Fruit fly (Drosophila melanogaster): ENCODE measurements around the gene CG32533.

CG32533 gene

dm6 chrX:19505334-19506185 is 26.3 kb upstream of the CG32533 start (continued):
- TF ChIP-seq ash1 (GFP tag; optimal IDR thresholded peaks at IDR 0.05): no peak
- TF ChIP-seq hbn (GFP tag; IDR thresholded peaks at IDR 0.05; ENCODE audit: partially characterized antibody): peak; percentile 72
- TF ChIP-seq Dref (GFP tag; IDR thresholded peaks at IDR 0.05): peak; percentile 88
- TF ChIP-seq Sox100B (GFP tag; optimal IDR thresholded peaks at IDR 0.05): no peak
- TF ChIP-seq CG9876 (GFP tag; optimal IDR thresholded peaks at IDR 0.05): no peak
- TF ChIP-seq CG7839 (tag; optimal IDR thresholded peaks at IDR 0.05): no peak
- TF ChIP-seq bowl (GFP tag; IDR thresholded peaks at IDR 0.05): no peak
- peak; percentile 83 for TF ChIP-seq sug (tag; optimal IDR thresholded peaks at IDR 0.05)
- peak; percentile 31 for TF ChIP-seq eyg (GFP tag; optimal IDR thresholded peaks at IDR 0.05)
- TF ChIP-seq CG6654 (GFP tag; optimal IDR thresholded peaks at IDR 0.05): no peak
- no peak for TF ChIP-seq D19A (tag; optimal IDR thresholded peaks at IDR 0.05)
- peak; percentile 32; the same call in 1 of the 2 replicates for TF ChIP-seq onecut (GFP tag; IDR thresholded peaks at IDR 0.05)
- peak; percentile 80 for TF ChIP-seq unc-4 (GFP tag; IDR thresholded peaks at IDR 0.05; ENCODE audit: partially characterized antibody)
- no peak for TF ChIP-seq CG8478 (optimal IDR thresholded peaks at IDR 0.05)
- TF ChIP-seq HLHmδ (GFP tag; optimal IDR thresholded peaks at IDR 0.05): no peak
- TF ChIP-seq CG12236 (GFP tag; optimal IDR thresholded peaks at IDR 0.05): no peak
- no peak for TF ChIP-seq CG2875 (GFP tag; optimal IDR thresholded peaks at IDR 0.05)
- TF ChIP-seq CG10274 (GFP tag; optimal IDR thresholded peaks at IDR 0.05): no peak
- TF ChIP-seq CG3163 (GFP tag; optimal IDR thresholded peaks at IDR 0.05): peak; percentile 13
- TF ChIP-seq NFAT (GFP tag; IDR thresholded peaks at IDR 0.05): peak; percentile 60; the same call in 1 of the 2 replicates
- no peak for TF ChIP-seq CG8765 (GFP tag; IDR thresholded peaks at IDR 0.05)
- TF ChIP-seq CG11247 (GFP tag; IDR thresholded peaks at IDR 0.05): no peak
- peak; percentile 65 for TF ChIP-seq Lhr (GFP tag; optimal IDR thresholded peaks at IDR 0.05)
- no peak for TF ChIP-seq CG12104 (GFP tag; optimal IDR thresholded peaks at IDR 0.05)
- TF ChIP-seq CG17802 (tag; optimal IDR thresholded peaks at IDR 0.05): no peak
- TF ChIP-seq pfk (GFP tag; optimal IDR thresholded peaks at IDR 0.05): peak; percentile 93
- peak; percentile 11 for TF ChIP-seq fu2 (GFP tag; optimal IDR thresholded peaks at IDR 0.05)
- TF ChIP-seq BtbVII (GFP tag; optimal IDR thresholded peaks at IDR 0.05): no peak
- TF ChIP-seq Pdp1 (GFP tag; optimal IDR thresholded peaks at IDR 0.05): peak; percentile 23 to 52
- peak; percentile 89 for TF ChIP-seq CG13287 (GFP tag; IDR thresholded peaks at IDR 0.05; ENCODE audit: partially characterized antibody)
- peak; percentile 22 for TF ChIP-seq emc (GFP tag; optimal IDR thresholded peaks at IDR 0.05)
- TF ChIP-seq vnd (GFP tag; IDR thresholded peaks at IDR 0.05; ENCODE audit: partially characterized antibody): peak; percentile 77
- TF ChIP-seq HLH54F (GFP tag; optimal IDR thresholded peaks at IDR 0.05): peak; percentile 49
- no peak for TF ChIP-seq dmrt11E (tag; optimal IDR thresholded peaks at IDR 0.05)
- no peak for TF ChIP-seq CG2712 (tag; optimal IDR thresholded peaks at IDR 0.05)
- TF ChIP-seq stc (GFP tag; IDR thresholded peaks at IDR 0.05): no peak
- TF ChIP-seq schlank (tag; optimal IDR thresholded peaks at IDR 0.05): no peak
- no peak for TF ChIP-seq sens-2 (GFP tag; IDR thresholded peaks at IDR 0.05)
- TF ChIP-seq Sry-δ (GFP tag; optimal IDR thresholded peaks at IDR 0.05): peak; percentile 83
- peak; percentile 14 for TF ChIP-seq CG7556 (GFP tag; optimal IDR thresholded peaks at IDR 0.05)
- no peak for TF ChIP-seq run (tag; optimal IDR thresholded peaks at IDR 0.05)
- peak; percentile 30; the same call in 1 of the 2 replicates for TF ChIP-seq crol (GFP tag; IDR thresholded peaks at IDR 0.05)
- no peak for TF ChIP-seq Hr39 (optimal IDR thresholded peaks at IDR 0.05)
- TF ChIP-seq CG13624 (GFP tag; optimal IDR thresholded peaks at IDR 0.05): peak; percentile 56
- no peak for TF ChIP-seq CG10147 (GFP tag; optimal IDR thresholded peaks at IDR 0.05)
- no peak for TF ChIP-seq CG4730 (GFP tag; IDR thresholded peaks at IDR 0.05)
- no peak for TF ChIP-seq fd102C (GFP tag; optimal IDR thresholded peaks at IDR 0.05)
- TF ChIP-seq MTF-1 (GFP tag; optimal IDR thresholded peaks at IDR 0.05; ENCODE audit: borderline replicate concordance): no peak
- no peak for TF ChIP-seq Ets65A (GFP tag)
- no peak for TF ChIP-seq NC2α (GFP tag; optimal IDR thresholded peaks at IDR 0.05)
